Worm (Caenorhabditis elegans): ENCODE data around the gene fut-2.

The fut-2 gene

DNA sequence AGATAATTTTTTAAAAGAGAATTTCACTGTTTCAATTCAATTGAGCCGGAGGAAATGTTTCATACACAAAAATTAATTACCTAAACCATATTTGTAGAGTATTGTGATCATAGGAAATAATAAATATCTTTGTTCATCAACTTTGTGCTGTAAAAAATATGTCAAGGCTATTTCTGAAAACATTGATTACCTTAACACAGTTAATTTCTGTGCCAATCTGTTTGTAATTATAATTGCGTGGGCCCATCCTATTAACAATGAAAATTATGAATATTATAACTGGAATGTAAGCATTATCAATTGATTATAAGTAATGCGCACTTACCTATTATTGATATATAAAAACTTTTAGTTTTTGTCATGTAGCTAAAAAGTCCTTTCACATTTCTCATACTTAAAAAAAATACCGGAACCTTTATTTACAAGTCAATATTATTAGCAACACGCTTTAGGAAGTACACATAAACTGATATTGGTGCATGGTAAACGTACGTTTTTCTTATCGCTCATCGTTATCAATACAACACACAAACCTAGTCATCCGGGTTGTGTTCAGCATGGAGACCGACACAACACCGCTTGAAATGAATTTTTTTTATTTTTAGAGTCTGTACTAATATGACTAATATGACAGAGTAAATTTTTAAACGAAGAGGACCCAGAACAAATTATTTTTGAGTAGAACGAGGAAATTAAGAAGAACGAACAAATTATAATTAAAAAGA lies at the start of gene fut-2:
fut-2 (minus strand) TSS at position 485 of the 725 bp plus-strand sequence.
- no peak for TF ChIP-seq nhr-2 (tag; optimal IDR thresholded peaks at IDR 0.05)

DNA sequence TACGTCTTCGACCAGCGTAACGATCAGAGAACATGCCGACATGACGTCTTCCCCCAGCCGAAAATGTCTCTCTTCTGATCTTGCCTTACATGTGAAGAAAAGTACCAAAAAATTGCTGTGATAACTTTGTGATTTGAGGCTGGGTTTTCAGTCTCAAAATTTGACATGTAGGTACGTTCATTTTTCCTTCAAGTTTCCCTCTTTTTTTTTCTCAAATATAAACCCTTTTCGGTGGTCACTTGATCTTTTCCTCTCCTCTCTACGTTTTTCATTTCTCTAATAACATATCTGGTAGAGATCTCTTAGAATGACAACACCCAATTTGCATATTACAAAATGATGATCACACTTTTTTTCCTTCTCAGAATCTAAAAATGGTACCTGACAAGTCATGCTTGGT lies 46.2 kb upstream of the fut-2 start, which contains the start of gene nhr-37:
nhr-37 (plus strand) TSS at position 301 of the 400 bp plus-strand sequence.
- TF ChIP-seq ceh-43 (GFP tag; optimal IDR thresholded peaks at IDR 0.05) (no peak), elt-3 (tag; optimal IDR thresholded peaks at IDR 0.05) (no peak), nhr-237 (tag; optimal IDR thresholded peaks at IDR 0.05) (no peak), unc-62 (GFP tag; optimal IDR thresholded peaks at IDR 0.05) (no peak), nhr-12 (tag; optimal IDR thresholded peaks at IDR 0.05) (no peak)

DNA sequence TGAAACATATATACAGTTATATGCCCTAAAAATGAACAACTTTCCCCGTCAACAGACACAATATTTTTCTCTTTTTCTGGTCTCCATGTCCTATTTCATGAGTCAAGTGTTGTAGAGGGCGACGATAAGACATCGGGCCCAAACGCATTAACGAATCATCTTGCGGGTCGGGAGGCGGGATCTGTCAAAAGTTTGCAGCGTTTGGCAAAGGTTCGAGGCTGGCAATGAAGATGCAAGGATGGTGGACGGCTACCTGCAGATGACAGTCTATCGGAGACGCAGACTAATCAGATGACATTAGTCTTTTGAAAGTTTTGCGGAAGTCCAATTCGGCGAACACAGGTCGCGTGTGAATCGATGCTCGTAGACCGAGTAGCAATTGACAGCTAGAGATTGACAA lies 45.1 kb upstream of the fut-2 start:
- TF ChIP-seq ceh-83 (GFP tag; optimal IDR thresholded peaks at IDR 0.05) (no peak), unc-62 (GFP tag; optimal IDR thresholded peaks at IDR 0.05) (no peak), drap-1 (GFP tag; optimal IDR thresholded peaks at IDR 0.05) (no peak), elt-3 (tag; optimal IDR thresholded peaks at IDR 0.05) (no peak), lsy-2 (tag; optimal IDR thresholded peaks at IDR 0.05) (no peak), mls-2 (tag; optimal IDR thresholded peaks at IDR 0.05) (no peak), ceh-39 (tag; optimal IDR thresholded peaks at IDR 0.05) (no peak), M03D4.4 (tag; optimal IDR thresholded peaks at IDR 0.05) (no peak), tbx-8 (GFP tag; optimal IDR thresholded peaks at IDR 0.05) (no peak), ham-2 (GFP tag; optimal IDR thresholded peaks at IDR 0.05) (no peak), zip-8 (tag; optimal IDR thresholded peaks at IDR 0.05) (no peak), ztf-11 (tag; optimal IDR thresholded peaks at IDR 0.05) (no peak)

DNA sequence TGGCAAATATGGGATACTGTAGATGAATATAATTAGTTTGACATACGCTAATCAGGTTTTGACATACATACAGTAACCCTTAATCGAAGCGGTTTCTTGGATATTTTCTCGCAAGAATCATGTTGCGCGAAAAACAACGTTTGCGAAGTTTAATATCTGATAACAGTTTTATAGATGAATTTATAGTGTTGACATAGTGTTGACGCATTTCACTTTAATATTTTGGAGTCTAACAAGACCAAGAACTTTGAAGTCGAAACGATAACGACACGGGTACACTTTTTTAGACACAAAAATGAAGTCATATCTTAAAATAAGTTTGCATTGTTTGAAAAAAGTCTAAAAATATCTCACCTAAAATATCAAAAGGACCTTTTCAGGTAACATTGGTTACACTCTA lies 40.6 kb upstream of the fut-2 start:
- TF ChIP-seq blmp-1 (tag; optimal IDR thresholded peaks at IDR 0.05), result no peak

DNA sequence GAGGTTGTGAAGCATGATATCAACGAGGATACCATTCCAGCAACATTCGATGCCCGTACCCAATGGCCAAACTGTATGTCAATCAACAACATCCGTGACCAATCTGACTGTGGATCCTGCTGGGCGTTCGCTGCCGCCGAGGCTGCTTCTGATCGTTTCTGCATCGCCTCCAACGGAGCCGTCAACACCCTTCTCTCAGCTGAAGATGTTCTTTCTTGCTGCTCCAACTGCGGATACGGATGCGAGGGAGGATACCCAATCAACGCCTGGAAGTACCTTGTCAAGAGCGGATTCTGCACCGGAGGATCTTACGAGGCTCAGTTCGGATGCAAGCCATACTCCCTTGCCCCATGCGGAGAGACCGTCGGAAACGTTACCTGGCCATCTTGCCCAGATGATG lies 39.3 kb upstream of the fut-2 start:
- no peak for TF ChIP-seq ztf-11 (tag; optimal IDR thresholded peaks at IDR 0.05)
- TF ChIP-seq mep-1 (tag; optimal IDR thresholded peaks at IDR 0.05), result no peak
- no peak for TF ChIP-seq zip-8 (tag; optimal IDR thresholded peaks at IDR 0.05)
- no peak for TF ChIP-seq ceh-43 (GFP tag; optimal IDR thresholded peaks at IDR 0.05)
- no peak for TF ChIP-seq nhr-12 (tag; optimal IDR thresholded peaks at IDR 0.05)
- TF ChIP-seq ham-2 (GFP tag; optimal IDR thresholded peaks at IDR 0.05), result no peak
- no peak for TF ChIP-seq bed-3 (GFP tag; optimal IDR thresholded peaks at IDR 0.05)
- no peak for TF ChIP-seq unc-120 (tag; optimal IDR thresholded peaks at IDR 0.05; ENCODE audit: poor library complexity, severe bottlenecking)
- no peak for TF ChIP-seq ceh-39 (tag; optimal IDR thresholded peaks at IDR 0.05)
- no peak for TF ChIP-seq unc-39 (tag; optimal IDR thresholded peaks at IDR 0.05)
- no peak for TF ChIP-seq blmp-1 (tag; optimal IDR thresholded peaks at IDR 0.05)
- TF ChIP-seq lin-13 (tag; optimal IDR thresholded peaks at IDR 0.05), result no peak
- TF ChIP-seq tbx-8 (GFP tag; optimal IDR thresholded peaks at IDR 0.05), result no peak
- no peak for TF ChIP-seq nhr-237 (tag; optimal IDR thresholded peaks at IDR 0.05)
- no peak for TF ChIP-seq lin-32 (GFP tag; optimal IDR thresholded peaks at IDR 0.05)
- TF ChIP-seq elt-3 (tag; optimal IDR thresholded peaks at IDR 0.05), result no peak
- TF ChIP-seq mls-2 (tag; optimal IDR thresholded peaks at IDR 0.05), result no peak
- TF ChIP-seq nhr-76 (tag; optimal IDR thresholded peaks at IDR 0.05), result no peak

DNA sequence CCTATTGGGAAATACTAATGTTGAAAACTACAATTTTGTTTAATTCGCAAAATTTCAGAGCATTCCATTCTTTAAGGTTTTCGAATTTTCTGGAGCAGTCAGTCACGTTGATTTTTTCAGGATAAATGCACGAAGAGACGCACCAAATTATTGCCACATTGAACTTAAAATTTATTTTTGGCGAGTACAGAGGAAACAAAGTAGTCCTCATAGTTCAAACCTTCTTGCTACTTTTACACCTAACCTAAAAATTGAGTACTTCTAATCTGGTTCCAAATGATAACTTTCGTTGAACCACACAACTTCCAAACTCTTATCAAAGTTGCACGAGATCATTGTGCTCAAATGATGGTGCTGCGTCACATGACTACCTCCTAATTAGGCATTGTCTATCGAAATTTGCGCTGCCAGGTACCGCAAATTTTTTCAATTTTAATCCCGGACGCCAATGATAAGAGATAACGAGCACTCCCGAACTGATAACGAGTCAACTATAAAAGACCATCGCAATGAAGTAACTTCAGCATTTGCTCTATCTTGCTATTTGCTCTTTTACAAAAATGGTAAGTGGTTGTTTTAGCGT lies 38.6 kb upstream of the fut-2 start, which contains the start of gene cpr-4:
cpr-4 (plus strand) TSS at position 523 of the 583 bp plus-strand sequence.
- no peak for TF ChIP-seq hlh-1 (tag; optimal IDR thresholded peaks at IDR 0.05)
- no peak for TF ChIP-seq M03D4.4 (tag; optimal IDR thresholded peaks at IDR 0.05)
- TF ChIP-seq unc-120 (tag; optimal IDR thresholded peaks at IDR 0.05; ENCODE audit: poor library complexity, severe bottlenecking), result no peak
- TF ChIP-seq nhr-28 (tag; optimal IDR thresholded peaks at IDR 0.05), result no peak
- no peak for TF ChIP-seq mls-2 (tag; optimal IDR thresholded peaks at IDR 0.05)
- TF ChIP-seq snpc-4 (tag; optimal IDR thresholded peaks at IDR 0.05), result no peak
- no peak for TF ChIP-seq blmp-1 (tag; optimal IDR thresholded peaks at IDR 0.05)
- no peak for TF ChIP-seq bed-3 (GFP tag; optimal IDR thresholded peaks at IDR 0.05)
- no peak for TF ChIP-seq lsy-2 (tag; optimal IDR thresholded peaks at IDR 0.05)
- no peak for TF ChIP-seq tbx-8 (GFP tag; optimal IDR thresholded peaks at IDR 0.05)
- no peak for TF ChIP-seq zip-8 (tag; optimal IDR thresholded peaks at IDR 0.05)
- TF ChIP-seq lin-13 (tag; optimal IDR thresholded peaks at IDR 0.05), result no peak
- TF ChIP-seq cnd-1 (tag; optimal IDR thresholded peaks at IDR 0.05), result no peak
- no peak for TF ChIP-seq sptf-1 (tag; optimal IDR thresholded peaks at IDR 0.05)
- TF ChIP-seq nhr-2 (tag; optimal IDR thresholded peaks at IDR 0.05), result no peak
- TF ChIP-seq sem-2 (GFP tag; optimal IDR thresholded peaks at IDR 0.05), result no peak
- no peak for TF ChIP-seq ceh-83 (GFP tag; optimal IDR thresholded peaks at IDR 0.05)
- TF ChIP-seq ceh-39 (tag; optimal IDR thresholded peaks at IDR 0.05), result no peak
- TF ChIP-seq nhr-237 (tag; optimal IDR thresholded peaks at IDR 0.05), result no peak
- TF ChIP-seq mab-5 (tag; optimal IDR thresholded peaks at IDR 0.05), result no peak
